Worm (Caenorhabditis elegans) whole organism, L1 larva: ENCODE results near the gene sqv-8.
A peak's percentile ranks its signal among the peaks of the same experiment; 100 is the strongest.

ENCODE experiments used
- C04F5.9 ChIP-seq: sonication (generic microtip); optimal IDR thresholded peaks from 2 replicates; lab custom pipeline; 2016; ENCODE audit warnings: missing genetic modification characterization, missing compliant biosample characterization
- C16A3.4 ChIP-seq: fragments of 150-350 bp; optimal IDR thresholded peaks from 2 replicates; lab custom pipeline; 2014; ENCODE audit warnings: missing biosample characterization, missing genetic modification characterization
- Y116A8C.19 ChIP-seq: sonication (generic microtip); optimal IDR thresholded peaks from 2 replicates; lab custom pipeline; 2016; ENCODE audit warnings: missing compliant biosample characterization, missing genetic modification characterization, borderline replicate concordance
- aha-1 ChIP-seq: fragments of 150-350 bp; optimal IDR thresholded peaks from 2 replicates; lab custom pipeline; 2014; ENCODE audit warnings: missing biosample characterization, missing genetic modification characterization
- alr-1 ChIP-seq: fragments of 200-800 bp; sonication (Bioruptor generic); optimal IDR thresholded peaks from 2 replicates; lab custom pipeline; 2018; ENCODE audit warnings: borderline replicate concordance, mild to moderate bottlenecking, missing genetic modification characterization, missing compliant biosample characterization
- aly-2 ChIP-seq: fragments of 150-350 bp; optimal IDR thresholded peaks from 2 replicates; lab custom pipeline; 2014; ENCODE audit warnings: missing biosample characterization, missing genetic modification characterization
- ama-1 ChIP-seq: fragments of 150-350 bp; optimal IDR thresholded peaks from 2 replicates; lab custom pipeline; 2014
- blmp-1 ChIP-seq: fragments of 150-350 bp; optimal IDR thresholded peaks from 2 replicates; lab custom pipeline; 2014; ENCODE audit warnings: missing biosample characterization, missing genetic modification characterization
- ceh-8 ChIP-seq: fragments of 200-800 bp; sonication (Bioruptor generic); optimal IDR thresholded peaks from 2 replicates; lab custom pipeline; 2018; ENCODE audit warnings: mild to moderate bottlenecking, missing genetic modification characterization, moderate library complexity, missing compliant biosample characterization
- ceh-82 ChIP-seq, 3 experiments: fragments of 150-350 bp in 1 of 3; sonication (generic microtip) in 2 of 3; optimal IDR thresholded peaks; 2 replicates each; lab custom pipeline; 2014 to 2017; ENCODE audit warnings: missing biosample characterization in 3 of 3, missing genetic modification characterization in 3 of 3
- ceh-90 ChIP-seq: sonication (generic microtip); optimal IDR thresholded peaks from 2 replicates; lab custom pipeline; 2016; ENCODE audit warnings: missing genetic modification characterization, missing compliant biosample characterization
- ces-1 ChIP-seq: fragments of 150-350 bp; optimal IDR thresholded peaks from 2 replicates; lab custom pipeline; 2014; ENCODE audit warnings: missing biosample characterization, missing genetic modification reagents, missing genetic modification characterization
- dpl-1 ChIP-seq, 3 experiments: fragments of 150-350 bp in 2 of 3; sonication (generic microtip) in 1 of 3; optimal IDR thresholded peaks; 2 replicates each; lab custom pipeline; 2014 to 2017; ENCODE audit warnings: missing biosample characterization in 3 of 3, missing genetic modification characterization in 3 of 3, missing genetic modification reagents in 3 of 3
- dsc-1 ChIP-seq: sonication (generic microtip); optimal IDR thresholded peaks from 2 replicates; lab custom pipeline; 2016; ENCODE audit warnings: mild to moderate bottlenecking, missing genetic modification characterization, missing compliant biosample characterization
- efl-1 ChIP-seq, 4 experiments: fragments of 150-350 bp; optimal IDR thresholded peaks in 3 of 4; peaks in 1 of 4; 1 replicate in 1 of 4; 2 replicates in 3 of 4; lab custom pipeline; 2014; ENCODE audit warnings: missing biosample characterization in 2 of 4, missing genetic modification characterization in 2 of 4, missing genetic modification reagents in 2 of 4
- egl-27 ChIP-seq, 2 experiments: fragments of 150-350 bp in 1 of 2; sonication (generic microtip); optimal IDR thresholded peaks; 3 replicates each; lab custom pipeline; 2017 to 2018; ENCODE audit warnings: missing biosample characterization in 2 of 2, missing genetic modification characterization in 2 of 2, missing genetic modification reagents in 2 of 2
- elt-2 ChIP-seq: sonication (generic microtip); optimal IDR thresholded peaks from 2 replicates; lab custom pipeline; 2016; ENCODE audit warnings: missing genetic modification characterization, mild to moderate bottlenecking, inconsistent platforms, missing compliant biosample characterization, missing genetic modification reagents
- elt-3 ChIP-seq, 6 experiments: fragments of 150-350 bp in 1 of 6; sonication (generic microtip); optimal IDR thresholded peaks; 2 replicates each; lab custom pipeline; 2017 to 2018; ENCODE audit warnings: missing biosample characterization in 6 of 6, missing genetic modification characterization in 6 of 6, inconsistent platforms in 1 of 6
- ets-5 ChIP-seq: fragments of 200-800 bp; sonication (Bioruptor generic); IDR thresholded peaks from 2 replicates; pipeline ENCODE4 v1.3.6; 2022; ENCODE audit warnings: missing genetic modification characterization, missing compliant biosample characterization
- fkh-10 ChIP-seq: sonication (generic microtip); optimal IDR thresholded peaks from 2 replicates; lab custom pipeline; 2017; ENCODE audit warnings: missing biosample characterization, missing genetic modification reagents, missing genetic modification characterization
- fkh-4 ChIP-seq: sonication (generic microtip); optimal IDR thresholded peaks from 2 replicates; lab custom pipeline; 2016; ENCODE audit warnings: missing compliant biosample characterization, missing genetic modification characterization, borderline replicate concordance
- grh-1 ChIP-seq: fragments of 200-800 bp; sonication (Bioruptor generic); IDR thresholded peaks from 2 replicates; pipeline ENCODE4 v1.3.6; 2022; ENCODE audit warnings: missing genetic modification reagents, missing genetic modification characterization, missing compliant biosample characterization
- irx-1 ChIP-seq: sonication (generic microtip); optimal IDR thresholded peaks from 2 replicates; lab custom pipeline; 2016; ENCODE audit warnings: missing genetic modification characterization, missing compliant biosample characterization
- jun-1 ChIP-seq: fragments of 150-350 bp; optimal IDR thresholded peaks from 2 replicates; lab custom pipeline; 2014; ENCODE audit warnings: missing biosample characterization, missing genetic modification reagents, missing genetic modification characterization
- lin-13 ChIP-seq: fragments of 150-350 bp; optimal IDR thresholded peaks from 2 replicates; lab custom pipeline; 2014; ENCODE audit warnings: missing biosample characterization, missing genetic modification reagents, missing genetic modification characterization
- lin-14 ChIP-seq: fragments of 200-800 bp; sonication (Bioruptor generic); optimal IDR thresholded peaks from 2 replicates; lab custom pipeline; 2018; ENCODE audit warnings: mild to moderate bottlenecking, missing genetic modification characterization, moderate library complexity, missing compliant biosample characterization
- lin-15B ChIP-seq: fragments of 150-350 bp; sonication (generic microtip); optimal IDR thresholded peaks from 3 replicates; lab custom pipeline; 2014; ENCODE audit warnings: missing biosample characterization, missing genetic modification characterization
- lsy-2 ChIP-seq, 2 experiments: fragments of 150-350 bp; optimal IDR thresholded peaks; 2 replicates each; lab custom pipeline; 2014; ENCODE audit warnings: missing biosample characterization in 2 of 2, missing genetic modification characterization in 2 of 2
- mab-9 ChIP-seq: fragments of 200-800 bp; sonication (Bioruptor generic); IDR thresholded peaks from 2 replicates; pipeline ENCODE4 v1.3.6; 2022; ENCODE audit warnings: missing genetic modification reagents, missing genetic modification characterization, missing compliant biosample characterization
- mdl-1 ChIP-seq, 2 experiments: fragments of 150-350 bp; optimal IDR thresholded peaks; 2 replicates each; lab custom pipeline; 2014 to 2017; ENCODE audit warnings: missing biosample characterization in 2 of 2, missing genetic modification characterization in 2 of 2, inconsistent platforms in 1 of 2
- mep-1 ChIP-seq: fragments of 150-350 bp; optimal IDR thresholded peaks from 2 replicates; lab custom pipeline; 2014; ENCODE audit warnings: missing biosample characterization, missing genetic modification characterization
- nhr-19 ChIP-seq: fragments of 200-800 bp; sonication (Bioruptor generic); conservative IDR thresholded peaks from 2 replicates; pipeline ENCODE4 v1.3.6; 2022; ENCODE audit warnings: missing genetic modification characterization, missing compliant biosample characterization
- nhr-20 ChIP-seq: sonication (generic microtip); optimal IDR thresholded peaks from 2 replicates; lab custom pipeline; 2016; ENCODE audit warnings: mild to moderate bottlenecking, missing genetic modification characterization, missing compliant biosample characterization
- nhr-237 ChIP-seq: fragments of 150-350 bp; optimal IDR thresholded peaks from 2 replicates; lab custom pipeline; 2014; ENCODE audit warnings: missing biosample characterization, missing genetic modification characterization
- nhr-28 ChIP-seq: fragments of 150-350 bp; optimal IDR thresholded peaks from 2 replicates; lab custom pipeline; 2014; ENCODE audit warnings: missing biosample characterization, missing genetic modification characterization
- nhr-47 ChIP-seq: sonication (generic microtip); optimal IDR thresholded peaks from 2 replicates; lab custom pipeline; 2016; ENCODE audit warnings: mild to moderate bottlenecking, missing genetic modification characterization, moderate library complexity, missing compliant biosample characterization
- nhr-71 ChIP-seq: sonication (generic microtip); optimal IDR thresholded peaks from 2 replicates; lab custom pipeline; 2016; ENCODE audit warnings: mild to moderate bottlenecking, missing genetic modification characterization, moderate library complexity, missing compliant biosample characterization
- nhr-77 ChIP-seq: fragments of 150-350 bp; optimal IDR thresholded peaks from 2 replicates; lab custom pipeline; 2014; ENCODE audit warnings: missing biosample characterization, missing genetic modification characterization
- nhr-84 ChIP-seq: sonication (generic microtip); optimal IDR thresholded peaks from 2 replicates; lab custom pipeline; 2017; ENCODE audit warnings: missing biosample characterization, missing genetic modification characterization
- nhr-85 ChIP-seq: sonication (generic microtip); peaks from one replicate; lab custom pipeline; 2016; ENCODE audit warnings: missing genetic modification characterization, inconsistent platforms, missing compliant biosample characterization
- skn-1 ChIP-seq: fragments of 150-350 bp; optimal IDR thresholded peaks from 2 replicates; lab custom pipeline; 2014; ENCODE audit warnings: missing biosample characterization, missing genetic modification characterization
- snpc-4 ChIP-seq: fragments of 150-350 bp; optimal IDR thresholded peaks from 2 replicates; lab custom pipeline; 2014; ENCODE audit warnings: missing biosample characterization, missing genetic modification characterization
- snu-23 ChIP-seq: sonication (generic microtip); optimal IDR thresholded peaks from 2 replicates; lab custom pipeline; 2016; ENCODE audit warnings: missing genetic modification characterization, missing compliant biosample characterization
- swsn-7 ChIP-seq: sonication (generic microtip); optimal IDR thresholded peaks from 2 replicates; lab custom pipeline; 2016; ENCODE audit warnings: missing genetic modification characterization, missing compliant biosample characterization
- tbx-2 ChIP-seq: sonication (generic microtip); optimal IDR thresholded peaks from 2 replicates; lab custom pipeline; 2016; ENCODE audit warnings: missing genetic modification characterization, missing compliant biosample characterization
- zip-4 ChIP-seq: fragments of 200-800 bp; sonication (Bioruptor generic); optimal IDR thresholded peaks from 2 replicates; lab custom pipeline; 2018; ENCODE audit warnings: mild to moderate bottlenecking, missing genetic modification characterization, moderate library complexity, missing compliant biosample characterization
- ztf-11 ChIP-seq, 2 experiments: sonication (generic microtip); optimal IDR thresholded peaks; 2 replicates each; lab custom pipeline; 2016 to 2017; ENCODE audit warnings: missing genetic modification characterization in 2 of 2, missing biosample characterization in 1 of 2, missing compliant biosample characterization in 1 of 2
- ztf-4 ChIP-seq: fragments of 150-350 bp; optimal IDR thresholded peaks from 2 replicates; lab custom pipeline; 2014; ENCODE audit warnings: missing biosample characterization, missing genetic modification characterization

The sqv-8 gene

DNA sequence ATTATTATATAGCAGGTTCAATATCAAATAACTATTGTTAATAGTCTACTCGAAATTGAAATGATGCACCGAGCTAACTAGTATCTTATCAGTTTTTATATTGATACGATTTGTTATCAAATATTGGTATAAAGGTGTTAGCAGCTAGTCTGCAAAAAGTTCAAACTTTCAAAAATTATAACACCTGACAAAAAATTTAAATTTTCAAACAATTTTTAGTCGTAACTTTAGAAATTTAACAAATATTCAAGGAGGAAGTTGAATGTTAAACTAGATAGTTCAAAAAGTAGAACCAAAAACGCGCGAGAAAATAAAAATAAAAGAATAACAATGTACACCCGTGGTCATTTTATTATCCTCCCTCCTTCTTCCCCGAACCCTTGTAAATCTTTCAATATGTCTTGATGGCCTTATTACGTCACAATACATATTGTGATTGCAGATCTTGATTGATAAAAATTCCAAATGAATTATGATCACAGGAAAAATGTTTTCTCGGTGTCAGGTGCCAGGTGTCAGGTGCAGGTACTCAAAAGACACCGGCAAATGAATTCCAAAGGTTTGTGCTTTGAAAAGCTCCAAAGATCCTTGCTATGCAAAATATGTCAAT, 8.9 kb downstream of the sqv-8 start, which contains the start of gene ZK1307.1:
ZK1307.1 (minus strand) TSS at position 51 of the 610 bp plus-strand sequence.
- TF ChIP-seq lin-13 (no peak), fkh-4 (no peak), blmp-1 (tag; lab: Kevin White, UChicago) (peak; percentile 23), jun-1 (tag; lab: Kevin White, UChicago) (no peak), snpc-4 (no peak), tbx-2 (tag; lab: Kevin White, UChicago) (no peak), elt-2 (tag; lab: Kevin White, UChicago) (peak; percentile 32), irx-1 (tag; lab: Kevin White, UChicago) (no peak), nhr-84 (no peak), ztf-4 (tag; lab: Kevin White, UChicago) (no peak)

DNA sequence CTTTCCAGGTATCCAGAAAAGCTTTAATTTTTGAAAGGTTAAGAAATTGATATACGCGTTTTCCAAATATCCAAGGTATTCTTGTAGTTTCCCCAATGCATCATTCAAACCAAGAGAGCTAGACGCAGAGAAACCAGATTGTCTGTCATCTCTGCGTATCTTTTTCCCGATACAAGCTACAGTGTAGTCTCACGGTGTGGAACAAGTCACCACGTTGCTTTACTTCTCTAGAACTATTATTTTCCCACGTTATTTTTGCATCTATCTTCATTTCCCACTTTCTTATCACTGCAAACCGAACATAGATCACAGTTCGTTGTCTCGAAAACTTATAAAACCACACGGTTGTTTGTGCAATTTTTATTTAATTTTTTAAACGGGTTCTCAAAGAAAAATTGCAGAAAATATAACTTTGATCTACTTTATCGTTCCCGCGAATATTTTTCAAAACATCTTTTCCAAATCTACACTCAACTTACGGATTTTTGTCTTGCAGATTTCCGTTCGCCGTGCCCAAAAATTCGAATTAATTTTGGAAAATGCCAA, 9.5 kb downstream of the sqv-8 start, which contains the start of gene gstk-1:
gstk-1 (plus strand) TSS at position 496 of the 546 bp plus-strand sequence.
- TF ChIP-seq nhr-237 (tag; lab: Kevin White, UChicago) (no peak), alr-1 (tag; lab: Kevin White, UChicago) (no peak), jun-1 (tag; lab: Kevin White, UChicago) (no peak), nhr-85 (tag; lab: Kevin White, UChicago) (peak; percentile 78), Y116A8C.19 (tag; lab: Kevin White, UChicago) (no peak), ceh-90 (tag; lab: Kevin White, UChicago) (no peak), ets-5 (GFP tag; lab: Robert Waterston, UW) (no peak), ztf-4 (tag; lab: Kevin White, UChicago) (no peak), ama-1 (no peak), lin-15B (tag; lab: Kevin White, UChicago) (no peak), grh-1 (peak; percentile 31; the same call in 1 of the 2 replicates), fkh-4 (no peak), ces-1 (GFP tag; lab: Kevin White, UChicago) (no peak), zip-4 (GFP tag; lab: Kevin White, UChicago) (no peak), lsy-2 (tag; optimal IDR thresholded peaks at IDR 0.05; lab: Kevin White, UChicago) (peak in 1 of 2 experiments; percentile 2), mep-1 (tag; lab: Kevin White, UChicago) (no peak), ceh-82 (tag; optimal IDR thresholded peaks at IDR 0.05; lab: Kevin White, UChicago) (no peak), nhr-77 (tag; lab: Kevin White, UChicago) (no peak), blmp-1 (tag; lab: Kevin White, UChicago) (peak; percentile 31), nhr-28 (tag; lab: Kevin White, UChicago) (no peak), lin-14 (peak; percentile 10), mab-9 (GFP tag; lab: Robert Waterston, UW) (no peak), swsn-7 (no peak), snu-23 (GFP tag; lab: Kevin White, UChicago) (peak; percentile 13), mdl-1 (tag; optimal IDR thresholded peaks at IDR 0.05; lab: Kevin White, UChicago) (peak in 1 of 2 experiments; percentile 67), nhr-20 (peak; percentile 94), C04F5.9 (tag; lab: Kevin White, UChicago) (no peak), dsc-1 (no peak), C16A3.4 (peak; percentile 11), elt-3 (tag; optimal IDR thresholded peaks at IDR 0.05; lab: Kevin White, UChicago) (peak in 2 of 6 experiments; percentile 44 to 67), efl-1 (optimal IDR thresholded peaks at IDR 0.05; lab: Kevin White, UChicago) (peak in 1 of 2 experiments; percentile 13), efl-1 (GFP tag; optimal IDR thresholded peaks at IDR 0.05 in 1 of 2; lab: Kevin White, UChicago) (no peak), snpc-4 (no peak), nhr-47 (tag; lab: Kevin White, UChicago) (peak; percentile 39), fkh-10 (GFP tag; lab: Kevin White, UChicago) (no peak), ztf-11 (tag; optimal IDR thresholded peaks at IDR 0.05; lab: Kevin White, UChicago) (no peak), nhr-19 (GFP tag; lab: Robert Waterston, UW) (0 out of 2 replicates have a peak, but pooled peaks have one; percentile 13), ceh-8 (GFP tag; lab: Kevin White, UChicago) (no peak), dpl-1 (GFP tag; optimal IDR thresholded peaks at IDR 0.05; lab: Kevin White, UChicago) (no peak), lin-13 (no peak), nhr-71 (peak; percentile 57), nhr-84 (no peak), aly-2 (no peak), skn-1 (tag; lab: Kevin White, UChicago) (no peak), elt-2 (tag; lab: Kevin White, UChicago) (peak; percentile 68), tbx-2 (tag; lab: Kevin White, UChicago) (peak; percentile 9), aha-1 (no peak), egl-27 (tag; optimal IDR thresholded peaks at IDR 0.05; lab: Kevin White, UChicago) (no peak)
